Worm (Caenorhabditis elegans): ENCODE results near the gene dna-2.

The dna-2 gene

DNA sequence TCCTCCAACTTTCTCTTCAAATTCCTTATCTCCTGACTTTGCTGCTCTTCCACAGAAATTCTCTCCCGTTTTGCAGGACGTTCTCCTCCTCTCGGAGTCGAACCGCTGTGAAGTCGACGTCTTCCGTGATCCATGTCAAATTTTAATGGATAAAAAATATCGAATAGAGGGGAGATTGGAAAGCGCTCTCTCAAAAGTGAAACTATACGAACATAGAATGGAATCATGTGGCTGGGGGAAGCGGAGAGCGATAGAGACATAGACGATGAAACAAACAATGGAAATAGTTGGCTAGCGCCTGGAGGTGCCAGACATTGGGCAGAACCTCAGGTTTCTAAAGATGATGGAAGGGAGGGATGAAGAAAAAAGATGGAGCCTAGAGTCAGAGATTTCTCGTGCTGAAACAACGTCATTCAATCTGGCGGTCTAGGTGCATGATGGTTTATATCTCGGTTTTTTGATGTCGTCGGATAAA lies 35.7 kb downstream of the dna-2 start, which contains the start of gene F43G6.8:
TSS of gene F43G6.8 (minus strand) at position 198 of the 475 bp plus-strand sequence.
- TF ChIP-seq C34B4.2 (tag; optimal IDR thresholded peaks at IDR 0.05) = no peak
- no peak for TF ChIP-seq tlp-1 (tag; optimal IDR thresholded peaks at IDR 0.05)
- no peak for TF ChIP-seq Y116A8C.19 (tag; optimal IDR thresholded peaks at IDR 0.05; ENCODE audit: borderline replicate concordance)
- TF ChIP-seq rnt-1 (tag; optimal IDR thresholded peaks at IDR 0.05) = peak; percentile 56
- peak; percentile 58 for TF ChIP-seq unc-130 (tag; optimal IDR thresholded peaks at IDR 0.05)
- TF ChIP-seq mdl-1 (tag; optimal IDR thresholded peaks at IDR 0.05) = peak in 1 of 2 experiments; percentile 76
- TF ChIP-seq fkh-4 (tag; optimal IDR thresholded peaks at IDR 0.05; ENCODE audit: borderline replicate concordance) = no peak
- TF ChIP-seq lir-3 (tag; optimal IDR thresholded peaks at IDR 0.05; ENCODE audit: poor library complexity) = peak; percentile 33
- TF ChIP-seq blmp-1 (tag; optimal IDR thresholded peaks at IDR 0.05) = peak; percentile 97
- TF ChIP-seq lin-15B (tag; optimal IDR thresholded peaks at IDR 0.05) = no peak
- peak; percentile 46 to 64 for TF ChIP-seq lin-35 (GFP tag; optimal IDR thresholded peaks at IDR 0.05)
- no peak for TF ChIP-seq irx-1 (tag; optimal IDR thresholded peaks at IDR 0.05)
- TF ChIP-seq lin-39 (tag; optimal IDR thresholded peaks at IDR 0.05) = no peak
- peak; percentile 2 for TF ChIP-seq ztf-4 (tag; optimal IDR thresholded peaks at IDR 0.05)
- TF ChIP-seq lsy-2 (tag; optimal IDR thresholded peaks at IDR 0.05) = peak; percentile 42 to 72
- TF ChIP-seq nhr-237 (tag; optimal IDR thresholded peaks at IDR 0.05) = no peak
- no peak for TF ChIP-seq sox-4 (tag; optimal IDR thresholded peaks at IDR 0.05)
- TF ChIP-seq zip-4 (GFP tag; optimal IDR thresholded peaks at IDR 0.05) = no peak
- TF ChIP-seq zag-1 (tag; optimal IDR thresholded peaks at IDR 0.05) = no peak
- peak; percentile 21 for TF ChIP-seq skn-1 (tag; optimal IDR thresholded peaks at IDR 0.05)
- TF ChIP-seq nhr-71 (tag; optimal IDR thresholded peaks at IDR 0.05) = peak; percentile 61
- TF ChIP-seq isw-1 (GFP tag; IDR thresholded peaks at IDR 0.05) = 0 out of 2 replicates have a peak, but pooled peaks have one; percentile 19
- no peak for TF ChIP-seq mef-2 (tag; optimal IDR thresholded peaks at IDR 0.05)
- TF ChIP-seq fkh-8 (tag; optimal IDR thresholded peaks at IDR 0.05) = peak; percentile 75
- TF ChIP-seq mep-1 (tag; optimal IDR thresholded peaks at IDR 0.05) = peak; percentile 71
- peak; percentile 44 for TF ChIP-seq snpc-4 (tag; optimal IDR thresholded peaks at IDR 0.05)
- TF ChIP-seq lin-13 (GFP tag; optimal IDR thresholded peaks at IDR 0.05) = peak; percentile 21
- TF ChIP-seq sup-37 (GFP tag; optimal IDR thresholded peaks at IDR 0.05) = no peak
- peak; percentile 12 for TF ChIP-seq unc-86 (tag; optimal IDR thresholded peaks at IDR 0.05)
- TF ChIP-seq efl-1 (optimal IDR thresholded peaks at IDR 0.05) = peak; percentile 53 to 64
- TF ChIP-seq efl-1 (GFP tag; optimal IDR thresholded peaks at IDR 0.05 in 1 of 2) = peak; percentile 27 to 92
- no peak for TF ChIP-seq hlh-4 (tag; optimal IDR thresholded peaks at IDR 0.05)
- TF ChIP-seq snu-23 (GFP tag; optimal IDR thresholded peaks at IDR 0.05) = peak; percentile 62
- peak; percentile 12 to 45 (median 35) for TF ChIP-seq dpl-1 (GFP tag; optimal IDR thresholded peaks at IDR 0.05)
- TF ChIP-seq ceh-88 (GFP tag; IDR thresholded peaks at IDR 0.05) = no peak
- TF ChIP-seq xbp-1 (tag; optimal IDR thresholded peaks at IDR 0.05) = peak; percentile 18
- no peak for TF ChIP-seq nhr-19 (GFP tag; conservative IDR thresholded peaks at IDR 0.05)
- TF ChIP-seq nhr-85 (tag) = no peak
- 0 out of 2 replicates have a peak, but pooled peaks have one; percentile 33 for TF ChIP-seq mab-9 (GFP tag; IDR thresholded peaks at IDR 0.05)
- TF ChIP-seq dsc-1 (tag; optimal IDR thresholded peaks at IDR 0.05) = no peak
- no peak for TF ChIP-seq ces-1 (GFP tag; optimal IDR thresholded peaks at IDR 0.05)
- TF ChIP-seq pag-3 (tag; optimal IDR thresholded peaks at IDR 0.05; ENCODE audit: borderline replicate concordance, insufficient read depth) = no peak
- peak; percentile 12 for TF ChIP-seq jun-1 (tag; optimal IDR thresholded peaks at IDR 0.05)
- TF ChIP-seq ets-5 (GFP tag; IDR thresholded peaks at IDR 0.05) = no peak
- TF ChIP-seq ama-1 (optimal IDR thresholded peaks at IDR 0.05) = peak; percentile 52
- TF ChIP-seq nhr-12 (tag; optimal IDR thresholded peaks at IDR 0.05) = no peak
- TF ChIP-seq lin-14 (GFP tag; optimal IDR thresholded peaks at IDR 0.05) = peak; percentile 76
- peak; percentile 47 for TF ChIP-seq nhr-47 (tag; optimal IDR thresholded peaks at IDR 0.05)
- no peak for TF ChIP-seq hlh-17 (GFP tag; optimal IDR thresholded peaks at IDR 0.05; ENCODE audit: borderline replicate concordance)
- no peak for TF ChIP-seq C04F5.9 (tag; optimal IDR thresholded peaks at IDR 0.05)
- no peak for TF ChIP-seq nhr-77 (tag; optimal IDR thresholded peaks at IDR 0.05)
- peak; percentile 55 for TF ChIP-seq nhr-11 (tag; optimal IDR thresholded peaks at IDR 0.05)
- TF ChIP-seq C16A3.4 (tag; optimal IDR thresholded peaks at IDR 0.05) = peak; percentile 37
- TF ChIP-seq nhr-20 (tag; optimal IDR thresholded peaks at IDR 0.05) = peak; percentile 59

Measured in whole organism, L1 larva.